Worm (Caenorhabditis elegans): Measurements from ENCODE around the gene nhr-53.

nhr-53 gene

DNA sequence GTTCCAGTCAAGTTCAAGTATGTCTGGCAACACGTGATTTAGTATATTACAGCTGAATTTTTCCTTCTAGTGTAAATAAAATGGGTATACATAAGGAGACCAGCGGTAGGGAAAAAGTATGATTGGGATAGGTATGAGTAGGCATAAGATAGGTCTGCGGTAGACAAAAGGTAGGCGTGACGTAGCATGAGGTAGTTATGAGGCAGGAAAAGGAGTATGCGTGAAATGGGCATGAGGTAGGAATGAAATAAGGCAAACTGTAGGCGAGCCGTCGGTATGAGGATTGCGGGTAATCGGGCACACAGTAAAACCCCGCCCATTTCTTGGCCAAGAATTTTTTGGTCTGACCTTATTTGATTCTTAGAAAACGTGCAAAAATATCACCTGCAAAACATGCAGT lies 19.3 kb upstream of the nhr-53 start:
- no peak for TF ChIP-seq ztf-11 (tag; optimal IDR thresholded peaks at IDR 0.05)
- no peak for TF ChIP-seq nhr-2 (tag; optimal IDR thresholded peaks at IDR 0.05)
- TF ChIP-seq nhr-237 (tag; optimal IDR thresholded peaks at IDR 0.05), result no peak

DNA sequence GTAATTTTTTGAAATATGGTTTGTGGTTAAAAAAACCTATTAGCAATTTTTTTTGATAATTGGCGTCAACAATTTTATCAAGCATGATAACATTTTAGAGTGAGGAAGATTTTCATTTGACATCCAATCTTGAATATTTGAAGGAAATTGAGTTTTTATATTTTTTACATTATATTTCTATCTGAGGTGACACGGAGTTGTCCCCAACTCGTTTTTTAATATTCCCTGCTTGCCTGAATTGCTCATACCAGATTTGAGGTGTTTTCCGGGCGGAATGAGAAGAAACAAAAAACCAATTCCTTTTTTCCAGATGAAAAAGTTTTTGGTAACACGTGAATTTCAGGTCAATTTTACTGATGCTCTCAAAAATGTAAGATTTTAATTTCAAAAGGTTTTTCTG lies 17.4 kb upstream of the nhr-53 start, which contains the start of gene Y6E2A.7:
Gene Y6E2A.7 (plus strand): TSS at position 301 of the 400 bp plus-strand sequence.
- no peak for TF ChIP-seq blmp-1 (tag; optimal IDR thresholded peaks at IDR 0.05)
- TF ChIP-seq sptf-1 (tag; optimal IDR thresholded peaks at IDR 0.05), result no peak
- no peak for TF ChIP-seq pha-4 (tag; optimal IDR thresholded peaks at IDR 0.05)

DNA sequence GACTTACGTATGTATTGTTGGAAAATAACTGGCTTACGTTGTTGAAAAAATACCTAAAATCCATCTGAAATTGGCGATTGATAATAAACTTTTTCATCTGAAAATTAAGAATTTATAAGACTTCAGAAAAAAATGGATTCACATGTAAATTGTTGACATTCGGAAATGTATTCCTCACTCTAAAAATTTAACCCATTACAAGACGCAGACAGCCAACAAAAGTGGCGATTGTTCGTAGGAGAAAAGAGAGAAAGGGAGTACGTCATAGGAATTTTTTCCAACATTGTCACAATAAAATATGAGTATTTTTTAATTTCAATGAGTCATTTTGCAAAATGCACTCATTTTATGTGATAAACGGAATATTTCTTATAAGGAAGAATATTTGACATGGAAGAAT lies 16.4 kb upstream of the nhr-53 start, which contains the start of gene Y6E2A.5:
Gene Y6E2A.5 (minus strand): TSS at position 101 of the 400 bp plus-strand sequence.
- TF ChIP-seq nhr-12 (tag; optimal IDR thresholded peaks at IDR 0.05) (no peak), nhr-28 (tag; optimal IDR thresholded peaks at IDR 0.05) (no peak), elt-3 (tag; optimal IDR thresholded peaks at IDR 0.05) (no peak), ceh-39 (tag; optimal IDR thresholded peaks at IDR 0.05) (no peak), flh-1 (GFP tag; optimal IDR thresholded peaks at IDR 0.05) (no peak), mep-1 (tag; optimal IDR thresholded peaks at IDR 0.05) (no peak), ceh-83 (GFP tag; optimal IDR thresholded peaks at IDR 0.05) (no peak), nhr-2 (tag; optimal IDR thresholded peaks at IDR 0.05) (no peak), blmp-1 (tag; optimal IDR thresholded peaks at IDR 0.05) (no peak)

ce11 chrV:15716679-15717078 lies 14.5 kb upstream of the nhr-53 start, which contains the start of gene Y6E2A.4:
Gene Y6E2A.4 (minus strand): TSS chrV:15716779.
- no peak for TF ChIP-seq elt-3 (tag; optimal IDR thresholded peaks at IDR 0.05)
- TF ChIP-seq mls-2 (tag; optimal IDR thresholded peaks at IDR 0.05), result no peak
- no peak for TF ChIP-seq unc-39 (tag; optimal IDR thresholded peaks at IDR 0.05)
- TF ChIP-seq M03D4.4 (tag; optimal IDR thresholded peaks at IDR 0.05), result no peak
- no peak for TF ChIP-seq elt-1 (tag; optimal IDR thresholded peaks at IDR 0.05; ENCODE audit: borderline replicate concordance, insufficient read depth)
- no peak for TF ChIP-seq pha-4 (tag; optimal IDR thresholded peaks at IDR 0.05)
- TF ChIP-seq nhr-237 (tag; optimal IDR thresholded peaks at IDR 0.05), result no peak
- TF ChIP-seq unc-120 (tag; optimal IDR thresholded peaks at IDR 0.05; ENCODE audit: poor library complexity, severe bottlenecking), result no peak
- no peak for TF ChIP-seq ceh-43 (GFP tag; optimal IDR thresholded peaks at IDR 0.05)
- no peak for TF ChIP-seq unc-62 (GFP tag; optimal IDR thresholded peaks at IDR 0.05)
- no peak for TF ChIP-seq sem-2 (GFP tag; optimal IDR thresholded peaks at IDR 0.05)
- no peak for TF ChIP-seq ceh-39 (tag; optimal IDR thresholded peaks at IDR 0.05)
- no peak for TF ChIP-seq zip-8 (tag; optimal IDR thresholded peaks at IDR 0.05)
- TF ChIP-seq nhr-28 (tag; optimal IDR thresholded peaks at IDR 0.05), result no peak
- TF ChIP-seq cnd-1 (tag; optimal IDR thresholded peaks at IDR 0.05), result no peak
- no peak for TF ChIP-seq snpc-4 (tag; optimal IDR thresholded peaks at IDR 0.05)

DNA sequence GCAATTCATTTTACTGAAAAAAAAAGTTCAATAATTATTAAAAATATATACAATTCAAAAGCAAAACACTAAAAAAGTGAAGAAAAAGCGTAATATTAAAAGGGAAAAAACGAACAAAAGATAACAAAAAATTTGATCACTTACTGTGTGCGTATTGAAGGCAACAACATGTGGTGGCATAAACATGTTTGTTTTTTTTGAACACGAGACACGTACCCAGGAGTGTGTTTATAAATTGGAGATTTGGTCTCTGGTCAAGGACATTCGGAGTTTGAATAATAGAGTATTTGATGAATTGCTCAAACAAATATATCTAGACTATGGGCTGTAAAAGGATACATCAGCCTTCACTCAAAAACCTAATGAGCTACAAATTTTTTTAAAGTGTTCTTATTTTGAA lies 13.5 kb upstream of the nhr-53 start:
- no peak for TF ChIP-seq nhr-76 (tag; optimal IDR thresholded peaks at IDR 0.05)
- TF ChIP-seq nhr-28 (tag; optimal IDR thresholded peaks at IDR 0.05), result no peak
- no peak for TF ChIP-seq ces-1 (GFP tag; optimal IDR thresholded peaks at IDR 0.05)
- no peak for TF ChIP-seq unc-62 (GFP tag; optimal IDR thresholded peaks at IDR 0.05)
- TF ChIP-seq hlh-1 (tag; optimal IDR thresholded peaks at IDR 0.05), result no peak
- no peak for TF ChIP-seq unc-39 (tag; optimal IDR thresholded peaks at IDR 0.05)
- no peak for TF ChIP-seq drap-1 (GFP tag; optimal IDR thresholded peaks at IDR 0.05)
- no peak for TF ChIP-seq ceh-83 (GFP tag; optimal IDR thresholded peaks at IDR 0.05)
- no peak for TF ChIP-seq ham-2 (GFP tag; optimal IDR thresholded peaks at IDR 0.05)
- TF ChIP-seq M03D4.4 (tag; optimal IDR thresholded peaks at IDR 0.05), result no peak
- no peak for TF ChIP-seq sem-2 (GFP tag; optimal IDR thresholded peaks at IDR 0.05)
- TF ChIP-seq snpc-4 (tag; optimal IDR thresholded peaks at IDR 0.05), result no peak

DNA sequence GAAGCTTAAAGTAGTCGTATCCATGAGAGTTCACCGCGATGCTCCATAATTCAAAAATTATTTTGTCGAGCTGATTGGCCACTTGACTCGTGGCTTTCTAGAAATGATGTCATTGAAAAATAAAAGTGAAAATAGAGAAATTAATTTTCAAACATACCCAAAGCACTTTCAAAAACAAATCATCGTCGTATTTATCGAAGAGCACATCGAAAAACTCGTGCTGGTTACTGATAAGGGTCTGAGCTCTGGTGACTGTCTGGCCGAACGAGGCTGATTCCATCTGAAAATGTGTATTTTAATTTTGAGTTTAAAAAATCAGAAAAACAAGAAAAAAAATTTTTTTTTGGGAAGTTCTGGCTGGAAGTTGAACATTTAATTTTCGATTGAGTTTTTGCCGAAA lies 10.2 kb upstream of the nhr-53 start:
- no peak for TF ChIP-seq ceh-43 (GFP tag; optimal IDR thresholded peaks at IDR 0.05)
- TF ChIP-seq nhr-28 (tag; optimal IDR thresholded peaks at IDR 0.05), result no peak
- TF ChIP-seq drap-1 (GFP tag; optimal IDR thresholded peaks at IDR 0.05), result no peak
- no peak for TF ChIP-seq snpc-4 (tag; optimal IDR thresholded peaks at IDR 0.05)

All from whole organism, mixed stage, embryonic.